Fruit fly (Drosophila melanogaster): Measurements from ENCODE around the gene ca.
A peak's percentile ranks its signal among the peaks of the same experiment; 100 is the strongest.

Gene ca

dm6 chr3R:29797183-29797582 is 9.4 kb upstream of the ca start:
- no peak for TF ChIP-seq Clk (GFP tag; optimal IDR thresholded peaks at IDR 0.05)
- no peak for TF ChIP-seq Mnt (GFP tag; optimal IDR thresholded peaks at IDR 0.05)
- peak; percentile 64 to 95 for TF ChIP-seq cnc (optimal IDR thresholded peaks at IDR 0.05)
- peak; percentile 23 for TF ChIP-seq CG12768 (GFP tag; optimal IDR thresholded peaks at IDR 0.05)
- peak; percentile 76 for TF ChIP-seq tj (GFP tag; optimal IDR thresholded peaks at IDR 0.05)
- no peak for TF ChIP-seq kay (GFP tag; ENCODE audit: borderline replicate concordance)

dm6 chr3R:29798966-29799680 is 7.5 kb upstream of the ca start, which contains the start of the genes Rnb and Drice:
Rnb (minus strand) TSS chr3R:29799354.
Drice (plus strand) TSS chr3R:29799658.
- peak; percentile 71 for TF ChIP-seq CG7045 (GFP tag; optimal IDR thresholded peaks at IDR 0.05)
- no peak for TF ChIP-seq CG5204 (GFP tag; optimal IDR thresholded peaks at IDR 0.05)
- peak; percentile 49 for TF ChIP-seq CG11617 (GFP tag; optimal IDR thresholded peaks at IDR 0.05)
- peak; percentile 37 for TF ChIP-seq CG1620 (GFP tag; optimal IDR thresholded peaks at IDR 0.05)
- peak; percentile 72 for TF ChIP-seq CG7101 (tag; optimal IDR thresholded peaks at IDR 0.05)
- peak; percentile 60 for TF ChIP-seq pad (GFP tag; optimal IDR thresholded peaks at IDR 0.05)
- TF ChIP-seq bab1 (GFP tag; optimal IDR thresholded peaks at IDR 0.05): no peak
- no peak for TF ChIP-seq cnc (optimal IDR thresholded peaks at IDR 0.05)
- TF ChIP-seq Clk (GFP tag; optimal IDR thresholded peaks at IDR 0.05): peak; percentile 19
- no peak for TF ChIP-seq Hr96 (GFP tag; optimal IDR thresholded peaks at IDR 0.05)
- TF ChIP-seq tj (GFP tag; optimal IDR thresholded peaks at IDR 0.05): peak; percentile 38
- TF ChIP-seq cic (GFP tag; optimal IDR thresholded peaks at IDR 0.05): peak; percentile 21
- TF ChIP-seq toe (GFP tag; optimal IDR thresholded peaks at IDR 0.05): no peak
- TF ChIP-seq CG12768 (GFP tag; optimal IDR thresholded peaks at IDR 0.05): peak; percentile 80
- TF ChIP-seq Mnt (GFP tag; optimal IDR thresholded peaks at IDR 0.05): peak; percentile 50
- TF ChIP-seq CG33017 (tag; optimal IDR thresholded peaks at IDR 0.05): peak; percentile 2
- TF ChIP-seq CG14711 (tag; optimal IDR thresholded peaks at IDR 0.05): peak; percentile 60
- TF ChIP-seq ovo (GFP tag; optimal IDR thresholded peaks at IDR 0.05): peak; percentile 5

dm6 chr3R:29799681-29800028 is 7.0 kb upstream of the ca start:
- TF ChIP-seq bab1 (GFP tag; optimal IDR thresholded peaks at IDR 0.05) (peak; percentile 14), CG12768 (GFP tag; optimal IDR thresholded peaks at IDR 0.05) (no peak), cnc (optimal IDR thresholded peaks at IDR 0.05) (peak in 1 of 2 experiments; percentile 83), CG14711 (tag; optimal IDR thresholded peaks at IDR 0.05) (no peak)

dm6 chr3R:29802753-29803313 is 3.8 kb upstream of the ca start, which contains the start of the genes Etfb and CG7789:
Etfb (minus strand) TSS chr3R:29802945.
CG7789 (plus strand) TSS chr3R:29803196.
- peak; percentile 72 for TF ChIP-seq cic (GFP tag; optimal IDR thresholded peaks at IDR 0.05)
- TF ChIP-seq Mnt (GFP tag; optimal IDR thresholded peaks at IDR 0.05): peak; percentile 89
- no peak for TF ChIP-seq kay (GFP tag; ENCODE audit: borderline replicate concordance)
- TF ChIP-seq Crg-1 (GFP tag; optimal IDR thresholded peaks at IDR 0.05): peak; percentile 91
- peak; percentile 86 for TF ChIP-seq bab1 (GFP tag; optimal IDR thresholded peaks at IDR 0.05)
- no peak for TF ChIP-seq CG5204 (GFP tag; optimal IDR thresholded peaks at IDR 0.05)
- peak; percentile 90 for TF ChIP-seq CG7045 (GFP tag; optimal IDR thresholded peaks at IDR 0.05)
- peak; percentile 80 for TF ChIP-seq CG33017 (tag; optimal IDR thresholded peaks at IDR 0.05)
- TF ChIP-seq Clk (GFP tag; optimal IDR thresholded peaks at IDR 0.05): peak; percentile 91
- TF ChIP-seq Hr96 (GFP tag; optimal IDR thresholded peaks at IDR 0.05): peak; percentile 97
- TF ChIP-seq pad (GFP tag; optimal IDR thresholded peaks at IDR 0.05): peak; percentile 53
- TF ChIP-seq CG12768 (GFP tag; optimal IDR thresholded peaks at IDR 0.05): peak; percentile 98
- TF ChIP-seq CG7101 (tag; optimal IDR thresholded peaks at IDR 0.05): peak; percentile 88
- no peak for TF ChIP-seq cnc (optimal IDR thresholded peaks at IDR 0.05)
- TF ChIP-seq CG14711 (tag; optimal IDR thresholded peaks at IDR 0.05): peak; percentile 53
- TF ChIP-seq tj (GFP tag; optimal IDR thresholded peaks at IDR 0.05): peak; percentile 88
- peak; percentile 92 for TF ChIP-seq CG1620 (GFP tag; optimal IDR thresholded peaks at IDR 0.05)
- peak; percentile 99 for TF ChIP-seq toe (GFP tag; optimal IDR thresholded peaks at IDR 0.05)
- peak; percentile 95 for TF ChIP-seq CG11617 (GFP tag; optimal IDR thresholded peaks at IDR 0.05)
- TF ChIP-seq ovo (GFP tag; optimal IDR thresholded peaks at IDR 0.05): peak; percentile 89

dm6 chr3R:29816266-29816665 is 9.7 kb downstream of the ca start, which contains the start of gene Vps16B:
Vps16B (minus strand) TSS chr3R:29816451.
- TF ChIP-seq toe (GFP tag; optimal IDR thresholded peaks at IDR 0.05) (no peak), CG5204 (GFP tag; optimal IDR thresholded peaks at IDR 0.05) (no peak), cnc (optimal IDR thresholded peaks at IDR 0.05) (no peak), CG7101 (tag; optimal IDR thresholded peaks at IDR 0.05) (no peak), CG12768 (GFP tag; optimal IDR thresholded peaks at IDR 0.05) (no peak), cic (GFP tag; optimal IDR thresholded peaks at IDR 0.05) (no peak), Clk (GFP tag; optimal IDR thresholded peaks at IDR 0.05) (no peak), tj (GFP tag; optimal IDR thresholded peaks at IDR 0.05) (no peak), CG14711 (tag; optimal IDR thresholded peaks at IDR 0.05) (no peak), Hr96 (GFP tag; optimal IDR thresholded peaks at IDR 0.05) (no peak), Crg-1 (GFP tag; optimal IDR thresholded peaks at IDR 0.05) (no peak)

- TF ChIP-seq CG7101 (tag; optimal IDR thresholded peaks at IDR 0.05): no peak
These were observed 11.1 kb downstream of the ca start, which contains the start of gene CG7829 for dm6 chr3R:29817664-29818063. CG7829 (minus strand) TSS chr3R:29817764.

Measured in whole organism, adult.